Worm (Caenorhabditis elegans): Measurements from ENCODE around the gene K09E9.7.

- TF ChIP-seq lin-11 (tag; optimal IDR thresholded peaks at IDR 0.05) (no peak), fkh-10 (GFP tag; optimal IDR thresholded peaks at IDR 0.05) (no peak), elt-2 (tag; optimal IDR thresholded peaks at IDR 0.05) (no peak), ttx-3 (tag; optimal IDR thresholded peaks at IDR 0.05) (no peak), tbx-7 (tag; optimal IDR thresholded peaks at IDR 0.05) (no peak), ceh-34 (tag; optimal IDR thresholded peaks at IDR 0.05) (no peak), pqm-1 (tag; optimal IDR thresholded peaks at IDR 0.05) (no peak), unc-55 (GFP tag; optimal IDR thresholded peaks at IDR 0.05) (no peak), ama-1 (optimal IDR thresholded peaks at IDR 0.05) (no peak), dve-1 (tag; optimal IDR thresholded peaks at IDR 0.05) (no peak), T23F11.4 (GFP tag; optimal IDR thresholded peaks at IDR 0.05) (no peak), K02D7.2 (tag; optimal IDR thresholded peaks at IDR 0.05) (no peak), ceh-30 (tag; optimal IDR thresholded peaks at IDR 0.05) (no peak), hlh-6 (tag; optimal IDR thresholded peaks at IDR 0.05) (no peak)
Observed at ce11 chrX:15681393-15681792, 40.7 kb downstream of the K09E9.7 start, which contains the start of gene gpn-1.

Measured in whole organism, late embryonic.